Worm (Caenorhabditis elegans): ENCODE results near the gene afmd-1.

The afmd-1 gene

DNA sequence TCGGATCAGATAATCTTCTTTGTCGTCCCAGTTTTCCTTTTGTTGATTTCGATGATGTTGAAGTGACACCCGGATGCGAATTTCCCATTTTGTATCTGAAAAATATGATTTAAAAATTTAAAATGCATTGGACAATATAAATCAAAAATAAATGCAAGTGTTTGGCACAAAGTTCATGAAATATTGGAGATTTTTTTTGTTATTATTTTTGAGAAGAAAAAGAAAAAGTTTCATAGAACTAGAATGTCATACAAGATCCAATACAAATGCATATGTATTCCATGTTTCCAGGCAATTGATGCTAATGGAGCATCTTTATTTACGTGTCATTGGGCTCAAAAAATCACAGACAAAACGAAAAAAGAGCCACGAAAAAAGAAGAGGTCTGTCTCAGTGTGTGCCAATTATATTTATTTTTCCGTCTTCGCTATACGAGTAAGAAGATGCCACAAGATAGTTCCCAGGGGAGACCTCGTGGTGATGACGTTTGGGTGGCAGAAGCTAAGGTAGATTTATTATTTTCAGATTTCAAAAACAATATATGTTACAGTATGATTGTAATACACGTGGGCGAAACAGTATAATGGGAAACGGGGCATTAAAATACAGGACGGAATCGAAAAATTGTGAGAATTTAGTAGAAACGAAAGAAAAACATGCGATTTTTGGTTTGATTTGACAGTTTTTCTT, 24.5 kb upstream of the afmd-1 start, which contains the start of the genes glb-23 and R13A1.1:
Gene glb-23 (minus strand): TSS at position 101 of the 690 bp plus-strand sequence.
Gene R13A1.1 (plus strand): TSS at position 640 of the 690 bp plus-strand sequence.
- TF ChIP-seq unc-62 (GFP tag; optimal IDR thresholded peaks at IDR 0.05), result no peak
- no peak for TF ChIP-seq ces-1 (GFP tag; optimal IDR thresholded peaks at IDR 0.05)
- no peak for TF ChIP-seq snu-23 (GFP tag; optimal IDR thresholded peaks at IDR 0.05)
- TF ChIP-seq lin-35 (GFP tag; optimal IDR thresholded peaks at IDR 0.05), result no peak
- TF ChIP-seq dsc-1 (tag; optimal IDR thresholded peaks at IDR 0.05), result no peak
- no peak for TF ChIP-seq lsy-2 (tag; optimal IDR thresholded peaks at IDR 0.05)
- no peak for TF ChIP-seq vab-15 (tag; optimal IDR thresholded peaks at IDR 0.05)
- TF ChIP-seq isw-1 (GFP tag; IDR thresholded peaks at IDR 0.05), result no peak
- TF ChIP-seq nhr-237 (tag; optimal IDR thresholded peaks at IDR 0.05), result no peak
- no peak for TF ChIP-seq nhr-84 (tag; optimal IDR thresholded peaks at IDR 0.05)
- no peak for TF ChIP-seq lin-13 (GFP tag; optimal IDR thresholded peaks at IDR 0.05)
- no peak for TF ChIP-seq pax-3 (tag; optimal IDR thresholded peaks at IDR 0.05)
- no peak for TF ChIP-seq nhr-11 (tag; optimal IDR thresholded peaks at IDR 0.05)
- TF ChIP-seq pqm-1 (tag; optimal IDR thresholded peaks at IDR 0.05), result no peak
- TF ChIP-seq ztf-4 (tag; optimal IDR thresholded peaks at IDR 0.05), result no peak
- TF ChIP-seq sox-4 (tag; optimal IDR thresholded peaks at IDR 0.05), result no peak
- TF ChIP-seq nhr-19 (GFP tag; conservative IDR thresholded peaks at IDR 0.05), result no peak

DNA sequence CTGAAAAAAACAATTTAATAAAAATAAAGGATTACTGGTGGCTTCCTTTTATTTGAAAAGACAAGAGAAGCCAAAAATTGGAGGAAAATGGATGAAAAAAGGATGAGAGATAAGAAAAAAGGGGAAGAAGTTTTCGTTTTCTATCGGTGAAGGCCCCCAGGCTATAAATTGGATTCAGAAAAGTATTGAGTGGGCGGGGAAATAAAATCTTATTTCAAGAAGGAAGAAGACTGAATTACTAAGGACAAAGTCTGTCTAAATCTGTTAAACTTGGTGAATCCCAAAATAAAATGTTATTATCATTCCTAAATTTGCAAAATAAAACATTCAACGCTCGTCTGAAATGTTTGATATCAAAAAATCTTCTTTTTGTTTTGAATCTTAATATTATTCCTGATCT, 21.9 kb upstream of the afmd-1 start:
- no peak for TF ChIP-seq efl-1 (optimal IDR thresholded peaks at IDR 0.05)
- peak in 1 of 2 experiments; percentile 60 for TF ChIP-seq efl-1 (GFP tag; optimal IDR thresholded peaks at IDR 0.05 in 1 of 2)
- TF ChIP-seq dsc-1 (tag; optimal IDR thresholded peaks at IDR 0.05), result no peak
- peak; percentile 64 for TF ChIP-seq fkh-10 (GFP tag; optimal IDR thresholded peaks at IDR 0.05)
- TF ChIP-seq lin-14 (GFP tag; optimal IDR thresholded peaks at IDR 0.05), result peak; percentile 22

- TF ChIP-seq unc-130 (tag; optimal IDR thresholded peaks at IDR 0.05) (no peak), nhr-77 (tag; optimal IDR thresholded peaks at IDR 0.05) (no peak)
These were observed 17.0 kb upstream of the afmd-1 start, which contains the start of gene R13A1.10 for ce11 chrIV:7227072-7227471. Gene R13A1.10, minus strand, starts transcription at chrIV:7227172.

DNA sequence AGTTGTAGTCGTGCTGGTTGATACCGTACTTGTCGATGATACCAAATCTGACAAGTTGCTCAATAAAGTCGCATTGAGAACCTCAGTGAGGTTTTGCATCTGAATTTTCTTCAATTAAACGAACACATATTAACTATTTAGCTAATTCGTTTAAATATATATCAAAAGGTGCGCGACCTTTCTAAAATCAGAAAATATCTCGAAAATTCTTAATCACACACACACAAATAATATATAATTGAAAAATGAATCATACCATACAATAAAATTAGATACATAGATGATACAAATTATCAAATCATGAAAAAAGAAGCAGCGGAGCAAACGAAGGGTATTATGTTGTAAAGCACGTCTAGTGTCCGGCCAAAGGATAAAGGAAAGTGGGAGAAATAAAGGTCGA, 15.8 kb upstream of the afmd-1 start, which contains the start of gene D2024.5:
Gene D2024.5 (minus strand): TSS at position 101 of the 400 bp plus-strand sequence.
- no peak for TF ChIP-seq irx-1 (tag; optimal IDR thresholded peaks at IDR 0.05)
- no peak for TF ChIP-seq unc-86 (tag; optimal IDR thresholded peaks at IDR 0.05)
- TF ChIP-seq lin-39 (tag; optimal IDR thresholded peaks at IDR 0.05), result no peak
- TF ChIP-seq lin-14 (GFP tag; optimal IDR thresholded peaks at IDR 0.05), result no peak
- no peak for TF ChIP-seq mab-9 (GFP tag; IDR thresholded peaks at IDR 0.05)
- no peak for TF ChIP-seq ceh-63 (GFP tag; optimal IDR thresholded peaks at IDR 0.05)
- TF ChIP-seq C34B4.2 (tag; optimal IDR thresholded peaks at IDR 0.05), result no peak
- no peak for TF ChIP-seq unc-98 (GFP tag; IDR thresholded peaks at IDR 0.05)
- no peak for TF ChIP-seq xbp-1 (tag; optimal IDR thresholded peaks at IDR 0.05)
- no peak for TF ChIP-seq ama-1 (optimal IDR thresholded peaks at IDR 0.05)
- TF ChIP-seq egl-13 (tag; optimal IDR thresholded peaks at IDR 0.05), result no peak

DNA sequence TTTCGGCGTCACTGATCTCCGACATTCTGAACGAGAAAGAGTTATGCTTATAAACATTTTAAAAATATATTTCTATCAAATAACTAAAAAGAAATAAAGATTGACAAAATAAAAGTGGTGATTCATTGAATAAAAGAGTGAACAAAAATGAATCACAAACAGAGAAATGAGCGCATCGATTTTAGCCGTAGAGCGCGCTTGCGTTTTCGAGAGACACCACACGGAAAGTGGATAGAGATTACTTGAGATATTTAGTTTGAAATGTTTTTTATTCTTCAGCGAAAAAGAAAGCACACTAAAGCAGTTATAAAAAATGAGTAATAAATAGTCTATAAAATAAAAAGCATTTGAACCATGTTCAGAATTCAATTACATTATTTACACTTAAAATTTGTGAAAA, 13.8 kb upstream of the afmd-1 start, which contains the start of gene cap-1:
Gene cap-1 (minus strand): TSS at position 26 of the 400 bp plus-strand sequence.
- no peak for TF ChIP-seq C34B4.2 (tag; optimal IDR thresholded peaks at IDR 0.05)
- TF ChIP-seq swsn-7 (tag; optimal IDR thresholded peaks at IDR 0.05), result peak; percentile 61
- peak; percentile 89 for TF ChIP-seq mep-1 (tag; optimal IDR thresholded peaks at IDR 0.05)
- peak in 1 of 2 experiments; percentile 40 for TF ChIP-seq mdl-1 (tag; optimal IDR thresholded peaks at IDR 0.05)
- TF ChIP-seq egl-27 (tag; optimal IDR thresholded peaks at IDR 0.05), result no peak
- TF ChIP-seq nhr-11 (tag; optimal IDR thresholded peaks at IDR 0.05), result no peak
- TF ChIP-seq vab-15 (tag; optimal IDR thresholded peaks at IDR 0.05), result peak; percentile 35
- no peak for TF ChIP-seq aly-2 (tag; optimal IDR thresholded peaks at IDR 0.05)
- TF ChIP-seq ztf-11 (tag; optimal IDR thresholded peaks at IDR 0.05), result no peak
- TF ChIP-seq unc-62 (GFP tag; optimal IDR thresholded peaks at IDR 0.05), result no peak
- TF ChIP-seq C16A3.4 (tag; optimal IDR thresholded peaks at IDR 0.05), result peak; percentile 82
- TF ChIP-seq ceh-88 (GFP tag; IDR thresholded peaks at IDR 0.05), result no peak; the same call in 1 of the 2 replicates
- TF ChIP-seq aha-1 (tag; optimal IDR thresholded peaks at IDR 0.05), result no peak
- TF ChIP-seq tlp-1 (tag; optimal IDR thresholded peaks at IDR 0.05), result no peak
- TF ChIP-seq xbp-1 (tag; optimal IDR thresholded peaks at IDR 0.05), result peak; percentile 64
- TF ChIP-seq ceh-8 (GFP tag; optimal IDR thresholded peaks at IDR 0.05), result no peak
- peak; percentile 27 for TF ChIP-seq F16B12.6 (tag; optimal IDR thresholded peaks at IDR 0.05)
- TF ChIP-seq fkh-10 (GFP tag; optimal IDR thresholded peaks at IDR 0.05), result peak; percentile 39
- peak; percentile 39 for TF ChIP-seq dsc-1 (tag; optimal IDR thresholded peaks at IDR 0.05)
- TF ChIP-seq efl-1 (optimal IDR thresholded peaks at IDR 0.05), result peak; percentile 67 to 73
- TF ChIP-seq efl-1 (GFP tag; optimal IDR thresholded peaks at IDR 0.05 in 1 of 2), result peak; percentile 63 to 89
- TF ChIP-seq snpc-4 (tag; optimal IDR thresholded peaks at IDR 0.05), result peak; percentile 46
